Fruit fly (Drosophila melanogaster) Kc167 (cell line): Measurements from ENCODE around the gene mia.

Source experiments
- Myc ChIP-seq: fragments of >200 bp; optimal IDR thresholded peaks from 2 replicates; lab custom pipeline; 2017; ENCODE audit warnings: missing external identifiers
- Sin3A ChIP-seq: fragments of >200 bp; optimal IDR thresholded peaks from 2 replicates; lab custom pipeline; 2018; ENCODE audit warnings: missing external identifiers
- h ChIP-seq: fragments of >200 bp; optimal IDR thresholded peaks from 3 replicates; lab custom pipeline; 2018; ENCODE audit warnings: missing external identifiers
- insv ChIP-seq: fragments of >200 bp; optimal IDR thresholded peaks from 3 replicates; lab custom pipeline; 2018; ENCODE audit warnings: missing external identifiers
- psq ChIP-seq: fragments of >200 bp; optimal IDR thresholded peaks from 2 replicates; lab custom pipeline; 2017; ENCODE audit warnings: missing external identifiers
- ttk ChIP-seq: sonication (Bioruptor generic); optimal IDR thresholded peaks from 2 replicates; lab custom pipeline; 2017; ENCODE audit warnings: missing external identifiers

The mia gene

DNA sequence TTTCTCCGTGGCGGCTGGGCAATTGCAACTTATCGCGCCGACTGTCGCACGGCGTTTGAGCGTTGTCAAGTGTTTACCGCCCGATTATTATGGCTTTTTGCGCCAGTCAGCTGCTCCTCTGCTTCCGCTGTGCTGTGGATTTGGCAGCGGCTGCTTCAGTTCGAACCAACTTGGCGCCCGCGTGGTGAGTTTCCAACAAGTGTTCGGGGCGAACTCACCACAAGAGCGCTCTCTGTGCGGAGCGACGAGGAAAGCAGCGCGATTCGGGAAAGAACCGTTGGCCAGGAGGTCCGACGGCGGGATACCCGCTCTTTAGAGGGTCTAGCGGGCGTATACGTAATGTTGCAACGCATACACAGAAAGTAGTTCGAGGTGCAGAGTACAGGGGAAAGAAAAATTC is 48.3 kb downstream of the mia start, which contains the start of gene NKCC:
Gene NKCC (minus strand): TSS at position 57 of the 400 bp plus-strand sequence.
- TF ChIP-seq ttk (lab: Kevin White, UChicago) (no peak), h (no peak), insv (lab: Kevin White, UChicago) (no peak), Myc (lab: Kevin White, UChicago) (no peak), psq (lab: Kevin White, UChicago) (no peak), Sin3A (lab: Kevin White, UChicago) (no peak)
